Worm (Caenorhabditis elegans) whole organism, young adult: ENCODE measurements around the gene him-8.

ENCODE experiments used
- B0336.3 ChIP-seq: fragments of 200-800 bp; sonication (Bioruptor generic); IDR thresholded peaks from 2 replicates; pipeline ENCODE4 v1.3.6; 2022; ENCODE audit warnings: missing genetic modification characterization, missing compliant biosample characterization
- T26A5.8 ChIP-seq: sonication (generic microtip); optimal IDR thresholded peaks from 2 replicates; lab custom pipeline; 2016; ENCODE audit warnings: missing genetic modification characterization, missing compliant biosample characterization
- madf-3 ChIP-seq: fragments of 200-800 bp; sonication (Bioruptor generic); IDR thresholded peaks from 2 replicates; pipeline ENCODE4 v1.3.6; 2022; ENCODE audit warnings: missing genetic modification reagents, missing genetic modification characterization, missing compliant biosample characterization
- repo-1 ChIP-seq: sonication (generic microtip); optimal IDR thresholded peaks from 2 replicates; lab custom pipeline; 2017; ENCODE audit warnings: mild to moderate bottlenecking, missing genetic modification characterization, missing compliant biosample characterization
- sea-2 ChIP-seq: fragments of 200-800 bp; sonication (Bioruptor generic); IDR thresholded peaks from 2 replicates; pipeline ENCODE4 v1.3.6; 2022; ENCODE audit warnings: missing genetic modification characterization, missing compliant biosample characterization
- somi-1 ChIP-seq: fragments of 200-800 bp; sonication (Bioruptor generic); optimal IDR thresholded peaks from 2 replicates; lab custom pipeline; 2018; ENCODE audit warnings: mild to moderate bottlenecking, missing genetic modification characterization, missing compliant biosample characterization

ce11 chrIV:10530648-10531047 lies 31.1 kb upstream of the him-8 start, which contains the start of gene T07G12.2:
- TF ChIP-seq T26A5.8 (tag; lab: Kevin White, UChicago), result no peak
- no peak for TF ChIP-seq sea-2 (GFP tag; lab: Robert Waterston, UW)
- no peak for TF ChIP-seq madf-3 (GFP tag; lab: Robert Waterston, UW)
- TF ChIP-seq B0336.3 (GFP tag; lab: Robert Waterston, UW), result no peak
- TF ChIP-seq somi-1 (GFP tag; lab: Kevin White, UChicago), result no peak
- TF ChIP-seq repo-1 (tag; lab: Kevin White, UChicago), result no peak
